Fruit fly (Drosophila melanogaster) whole organism, embryonic: ENCODE results near the gene Gos28.

Source experiments
- Atf6 ChIP-seq: fragments of 200-800 bp; sonication (Bioruptor generic); IDR thresholded peaks from 2 replicates; pipeline ENCODE4 v1.3.6; 2022; ENCODE audit warnings: missing biosample characterization, missing genetic modification characterization
- BEAF-32 ChIP-seq: fragments of 200-800 bp; sonication (Bioruptor generic); optimal IDR thresholded peaks from 3 replicates; lab custom pipeline; 2017; ENCODE audit warnings: missing biosample characterization, missing genetic modification characterization, mild to moderate bottlenecking, moderate library complexity, missing genetic modification reagents
- BtbVII ChIP-seq: fragments of 200-800 bp; sonication (Bioruptor generic); optimal IDR thresholded peaks from 3 replicates; lab custom pipeline; 2017; ENCODE audit warnings: missing biosample characterization, mild to moderate bottlenecking, missing genetic modification characterization
- CG11456 ChIP-seq: fragments of 200-800 bp; sonication (Bioruptor generic); IDR thresholded peaks from 3 replicates; pipeline ENCODE4 v1.3.6; 2022; ENCODE audit warnings: missing biosample characterization, missing genetic modification characterization
- CG12391 ChIP-seq: fragments of 200-800 bp; sonication (Bioruptor generic); optimal IDR thresholded peaks from 3 replicates; lab custom pipeline; 2018; ENCODE audit warnings: missing biosample characterization, mild to moderate bottlenecking, missing genetic modification characterization, moderate library complexity
- CG2129 ChIP-seq: fragments of 200-800 bp; sonication (Bioruptor generic); IDR thresholded peaks from 2 replicates; pipeline ENCODE4 v1.3.6; 2022; ENCODE audit warnings: missing biosample characterization, missing genetic modification characterization; ENCODE audit not compliant: partially characterized antibody
- CG30020 ChIP-seq: fragments of 200-800 bp; optimal IDR thresholded peaks from 2 replicates; lab custom pipeline; 2019; ENCODE audit warnings: missing biosample characterization, mild to moderate bottlenecking, missing genetic modification characterization, moderate library complexity
- CG43689 ChIP-seq: fragments of 200-800 bp; sonication (Bioruptor generic); IDR thresholded peaks from 2 replicates; pipeline ENCODE4 v1.3.6; 2022; ENCODE audit warnings: missing biosample characterization, missing genetic modification characterization
- CG6683 ChIP-seq: fragments of 200-800 bp; sonication (Bioruptor generic); optimal IDR thresholded peaks from 2 replicates; lab custom pipeline; 2017; ENCODE audit warnings: missing biosample characterization, mild to moderate bottlenecking, missing genetic modification characterization, missing genetic modification reagents
- CG6854 ChIP-seq: fragments of 200-800 bp; sonication (Bioruptor generic); optimal IDR thresholded peaks from 3 replicates; lab custom pipeline; 2017; ENCODE audit warnings: missing biosample characterization, mild to moderate bottlenecking, missing genetic modification characterization
- Doc3 ChIP-seq: fragments of 200-800 bp; sonication (Bioruptor generic); IDR thresholded peaks from 3 replicates; pipeline ENCODE4 v1.3.6; 2022; ENCODE audit warnings: missing biosample characterization, missing genetic modification characterization; ENCODE audit not compliant: partially characterized antibody
- Hand ChIP-seq: fragments of 200-800 bp; sonication (Bioruptor generic); optimal IDR thresholded peaks from 2 replicates; lab custom pipeline; 2017; ENCODE audit warnings: mild to moderate bottlenecking, missing biosample characterization, missing genetic modification reagents, missing genetic modification characterization
- Hr78 ChIP-seq, 2 experiments: fragments of 200-800 bp in 1 of 2; fragments of >200 bp in 1 of 2; sonication (Bioruptor generic) in 1 of 2; optimal IDR thresholded peaks; 2 replicates each; lab custom pipeline; 2017 to 2019; ENCODE audit warnings: missing biosample characterization in 2 of 2, missing genetic modification characterization in 2 of 2, mild to moderate bottlenecking in 1 of 2, moderate library complexity in 1 of 2
- Mrtf ChIP-seq: fragments of 200-800 bp; sonication (Bioruptor generic); IDR thresholded peaks from 3 replicates; pipeline ENCODE4 v1.3.6; 2022; ENCODE audit warnings: missing biosample characterization, missing genetic modification characterization
- NC2β ChIP-seq: fragments of 200-800 bp; sonication (Bioruptor generic); optimal IDR thresholded peaks from 2 replicates; lab custom pipeline; 2016; ENCODE audit warnings: missing biosample characterization, missing genetic modification characterization
- Rx ChIP-seq: fragments of 200-800 bp; sonication (Bioruptor generic); IDR thresholded peaks from 2 replicates; pipeline ENCODE4 v1.3.6; 2022; ENCODE audit warnings: missing biosample characterization, missing genetic modification characterization
- Spps ChIP-seq: fragments of 200-800 bp; sonication (Bioruptor generic); optimal IDR thresholded peaks from 2 replicates; lab custom pipeline; 2018; ENCODE audit warnings: missing biosample characterization, mild to moderate bottlenecking, missing genetic modification characterization
- Stat92E ChIP-seq, 3 experiments: fragments of >200 bp in 2 of 3; fragments of 200-800 bp in 1 of 3; sonication (Bioruptor generic) in 1 of 3; optimal IDR thresholded peaks; 2 replicates each; lab custom pipeline; 2017 to 2019; ENCODE audit warnings: missing biosample characterization in 3 of 3, missing genetic modification characterization in 3 of 3, mild to moderate bottlenecking in 1 of 3, moderate library complexity in 1 of 3
- Xrp1 ChIP-seq: fragments of 200-800 bp; sonication (Bioruptor generic); IDR thresholded peaks from 2 replicates; pipeline ENCODE4 v1.3.6; 2022; ENCODE audit warnings: missing biosample characterization, missing genetic modification characterization
- br ChIP-seq: fragments of >200 bp; optimal IDR thresholded peaks from 2 replicates; lab custom pipeline; 2017
- emc ChIP-seq: fragments of 200-800 bp; sonication (Bioruptor generic); optimal IDR thresholded peaks from 2 replicates; lab custom pipeline; 2016; ENCODE audit warnings: missing biosample characterization, missing genetic modification characterization
- ems ChIP-seq: fragments of 200-800 bp; sonication (Bioruptor generic); optimal IDR thresholded peaks from 3 replicates; lab custom pipeline; 2016; ENCODE audit warnings: missing biosample characterization, missing genetic modification characterization
- fd102C ChIP-seq: fragments of 200-800 bp; sonication (Bioruptor generic); optimal IDR thresholded peaks from 2 replicates; lab custom pipeline; 2018; ENCODE audit warnings: missing biosample characterization, mild to moderate bottlenecking, missing genetic modification characterization, moderate library complexity
- fd64A ChIP-seq: fragments of 200-800 bp; sonication (Bioruptor generic); optimal IDR thresholded peaks from 3 replicates; lab custom pipeline; 2018; ENCODE audit warnings: missing biosample characterization, mild to moderate bottlenecking, missing genetic modification characterization
- grau ChIP-seq: fragments of 200-800 bp; optimal IDR thresholded peaks from 3 replicates; lab custom pipeline; 2019; ENCODE audit warnings: missing biosample characterization, mild to moderate bottlenecking, missing genetic modification characterization, moderate library complexity
- gsb ChIP-seq: fragments of 200-800 bp; sonication (Bioruptor generic); IDR thresholded peaks from 2 replicates; pipeline ENCODE4 v1.3.6; 2022; ENCODE audit warnings: missing biosample characterization, missing genetic modification characterization
- gt ChIP-seq: fragments of 200-800 bp; sonication (Bioruptor generic); IDR thresholded peaks from 2 replicates; pipeline ENCODE4 v1.3.6; 2022; ENCODE audit warnings: missing biosample characterization, missing genetic modification characterization
- her ChIP-seq: fragments of 200-800 bp; sonication (Bioruptor generic); optimal IDR thresholded peaks from 2 replicates; lab custom pipeline; 2016; ENCODE audit warnings: missing biosample characterization, missing genetic modification characterization
- lbe ChIP-seq: fragments of 200-800 bp; sonication (Bioruptor generic); optimal IDR thresholded peaks from 2 replicates; lab custom pipeline; 2016; ENCODE audit warnings: missing biosample characterization, mild to moderate bottlenecking, missing genetic modification characterization
- lilli ChIP-seq: fragments of 200-800 bp; sonication (Bioruptor generic); optimal IDR thresholded peaks from 3 replicates; lab custom pipeline; 2016; ENCODE audit warnings: missing biosample characterization, missing genetic modification characterization
- nerfin-2 ChIP-seq: fragments of 200-800 bp; sonication (Bioruptor generic); IDR thresholded peaks from 2 replicates; pipeline ENCODE4 v1.3.6; 2022; ENCODE audit warnings: missing biosample characterization, missing genetic modification characterization; ENCODE audit not compliant: partially characterized antibody
- odd ChIP-seq: fragments of 200-800 bp; sonication (Bioruptor generic); optimal IDR thresholded peaks from 2 replicates; lab custom pipeline; 2017; ENCODE audit warnings: missing biosample characterization, mild to moderate bottlenecking, missing genetic modification characterization
- p53 ChIP-seq: fragments of 200-800 bp; sonication (Bioruptor generic); optimal IDR thresholded peaks from 2 replicates; lab custom pipeline; 2016; ENCODE audit warnings: missing biosample characterization, missing genetic modification characterization
- row ChIP-seq: fragments of 200-800 bp; sonication (Bioruptor generic); IDR thresholded peaks from 3 replicates; pipeline ENCODE4 v1.3.6; 2022; ENCODE audit warnings: missing biosample characterization, missing genetic modification characterization
- scrt ChIP-seq: fragments of 200-800 bp; sonication (Bioruptor generic); optimal IDR thresholded peaks from 2 replicates; lab custom pipeline; 2018; ENCODE audit warnings: missing biosample characterization, mild to moderate bottlenecking, missing genetic modification characterization, moderate library complexity
- sens ChIP-seq: fragments of 200-800 bp; sonication (Bioruptor generic); peaks from one replicate; lab custom pipeline; 2016; ENCODE audit warnings: missing biosample characterization, missing genetic modification characterization
- sob ChIP-seq: fragments of 200-800 bp; sonication (Bioruptor generic); IDR thresholded peaks from 2 replicates; pipeline ENCODE4 v1.3.6; 2022; ENCODE audit warnings: missing biosample characterization, missing genetic modification characterization
- stc ChIP-seq: fragments of 200-800 bp; sonication (Bioruptor generic); IDR thresholded peaks from 2 replicates; pipeline ENCODE4 v1.3.6; 2022; ENCODE audit warnings: missing biosample characterization, missing genetic modification characterization
- tin ChIP-seq: fragments of 200-800 bp; sonication (Bioruptor generic); optimal IDR thresholded peaks from 3 replicates; lab custom pipeline; 2016; ENCODE audit warnings: missing biosample characterization, missing genetic modification characterization
- tio ChIP-seq: fragments of 200-800 bp; sonication (Bioruptor generic); optimal IDR thresholded peaks from 2 replicates; lab custom pipeline; 2017; ENCODE audit warnings: missing biosample characterization, missing genetic modification characterization, inconsistent platforms
- tll ChIP-seq, 2 experiments: fragments of 200-800 bp in 1 of 2; fragments of >200 bp in 1 of 2; sonication (Bioruptor generic) in 1 of 2; optimal IDR thresholded peaks; 2 replicates each; lab custom pipeline; 2017 to 2019; ENCODE audit warnings: missing biosample characterization in 2 of 2, missing genetic modification characterization in 2 of 2, mild to moderate bottlenecking in 1 of 2, moderate library complexity in 1 of 2

Gene Gos28

dm6 chr3R:18663525-18663924 is at the start of gene Gos28, which contains the start of gene Cpsf73 (continued):
- TF ChIP-seq sens (GFP tag; lab: Kevin White, UChicago) (peak; percentile 82), Stat92E (GFP tag; optimal IDR thresholded peaks at IDR 0.05; lab: Kevin White, UChicago) (no peak), CG30020 (tag; lab: Kevin White, UChicago) (peak; percentile 87), CG6854 (GFP tag; lab: Kevin White, UChicago) (no peak), br (no peak), CG43689 (no peak), Doc3 (0 out of 3 replicates have a peak, but pooled peaks have one; percentile 37), CG12391 (tag; lab: Kevin White, UChicago) (peak; percentile 49), lilli (GFP tag; lab: Kevin White, UChicago) (peak; percentile 28), scrt (GFP tag; lab: Kevin White, UChicago) (peak; percentile 24), stc (GFP tag; lab: Robert Waterston, UW) (no peak), her (no peak), gt (GFP tag; lab: Robert Waterston, UW) (no peak), lbe (GFP tag; lab: Kevin White, UChicago) (no peak), grau (peak; percentile 29), ems (GFP tag; lab: Kevin White, UChicago) (no peak), CG6683 (no peak), BtbVII (GFP tag; lab: Kevin White, UChicago) (no peak), Hand (GFP tag; lab: Kevin White, UChicago) (no peak), NC2β (GFP tag; lab: Kevin White, UChicago) (peak; percentile 44), CG11456 (GFP tag; lab: Robert Waterston, UW) (no peak), BEAF-32 (GFP tag; lab: Kevin White, UChicago) (peak; percentile 61)

- TF ChIP-seq Hr78 (GFP tag; optimal IDR thresholded peaks at IDR 0.05; lab: Kevin White, UChicago) (no peak), Rx (no peak), fd64A (GFP tag; lab: Kevin White, UChicago) (no peak), nerfin-2 (GFP tag; lab: Robert Waterston, UW) (no peak), Atf6 (GFP tag; lab: Robert Waterston, UW) (no peak), CG2129 (GFP tag; lab: Robert Waterston, UW) (no peak), emc (GFP tag; lab: Kevin White, UChicago) (no peak), row (GFP tag; lab: Robert Waterston, UW) (no peak), Spps (tag; lab: Kevin White, UChicago) (no peak), sob (GFP tag; lab: Robert Waterston, UW) (no peak), gsb (GFP tag; lab: Robert Waterston, UW) (no peak), fd102C (no peak), tio (GFP tag; lab: Kevin White, UChicago) (no peak), odd (no peak), tin (GFP tag; lab: Kevin White, UChicago) (no peak), p53 (no peak), Mrtf (GFP tag; lab: Robert Waterston, UW) (no peak), Xrp1 (no peak), tll (GFP tag; optimal IDR thresholded peaks at IDR 0.05; lab: Kevin White, UChicago) (no peak)
Observed at dm6 chr3R:18616007-18616406, 47.5 kb upstream of the Gos28 start.
